Fruit fly (Drosophila melanogaster) whole organism, embryonic: ENCODE measurements around the gene CG17841.

Experiments used
- Ada2b ChIP-seq: fragments of 200-800 bp; sonication (Bioruptor generic); IDR thresholded peaks from 2 replicates; pipeline ENCODE4 v1.3.6; 2022; ENCODE audit warnings: missing biosample characterization, missing genetic modification characterization
- Bdp1 ChIP-seq: fragments of 200-800 bp; sonication (Bioruptor generic); optimal IDR thresholded peaks from 3 replicates; lab custom pipeline; 2016; ENCODE audit warnings: missing biosample characterization, missing genetic modification characterization
- CG10267 ChIP-seq: fragments of 200-800 bp; sonication (Bioruptor generic); optimal IDR thresholded peaks from 2 replicates; lab custom pipeline; 2018; ENCODE audit warnings: missing biosample characterization, mild to moderate bottlenecking, missing genetic modification characterization, moderate library complexity
- CG11247 ChIP-seq: fragments of 200-800 bp; sonication (Bioruptor generic); IDR thresholded peaks from 2 replicates; pipeline ENCODE4 v1.3.6; 2022; ENCODE audit warnings: missing biosample characterization, missing genetic modification characterization
- CG11695 ChIP-seq: fragments of 200-800 bp; sonication (Bioruptor generic); IDR thresholded peaks from 3 replicates; pipeline ENCODE4 v1.3.6; 2022; ENCODE audit warnings: missing biosample characterization, missing genetic modification characterization
- CG12219 ChIP-seq: fragments of 200-800 bp; sonication (Bioruptor generic); optimal IDR thresholded peaks from 3 replicates; lab custom pipeline; 2018; ENCODE audit warnings: missing biosample characterization, mild to moderate bottlenecking, missing genetic modification characterization
- CG12236 ChIP-seq: fragments of 200-800 bp; sonication (Bioruptor generic); optimal IDR thresholded peaks from 2 replicates; lab custom pipeline; 2016; ENCODE audit warnings: missing biosample characterization, missing genetic modification characterization
- CG12659 ChIP-seq: fragments of 200-800 bp; sonication (Bioruptor generic); optimal IDR thresholded peaks from 3 replicates; lab custom pipeline; 2017; ENCODE audit warnings: mild to moderate bottlenecking, missing biosample characterization, missing genetic modification reagents, missing genetic modification characterization
- CG12769 ChIP-seq: fragments of 200-800 bp; sonication (Bioruptor generic); optimal IDR thresholded peaks from 2 replicates; lab custom pipeline; 2019; ENCODE audit warnings: missing biosample characterization, mild to moderate bottlenecking, missing genetic modification characterization, moderate library complexity
- CG13287 ChIP-seq: fragments of 200-800 bp; sonication (Bioruptor generic); IDR thresholded peaks from 2 replicates; pipeline ENCODE4 v1.3.6; 2022; ENCODE audit warnings: missing biosample characterization, missing genetic modification characterization; ENCODE audit not compliant: partially characterized antibody
- CG13296 ChIP-seq: fragments of 200-800 bp; sonication (Bioruptor generic); optimal IDR thresholded peaks from 3 replicates; lab custom pipeline; 2018; ENCODE audit warnings: missing biosample characterization, mild to moderate bottlenecking, missing genetic modification characterization
- CG14710 ChIP-seq: fragments of 200-800 bp; sonication (Bioruptor generic); optimal IDR thresholded peaks from 3 replicates; lab custom pipeline; 2019; ENCODE audit warnings: missing biosample characterization, mild to moderate bottlenecking, missing genetic modification characterization, moderate library complexity
- CG14965 ChIP-seq: fragments of 200-800 bp; sonication (Bioruptor generic); optimal IDR thresholded peaks from 2 replicates; lab custom pipeline; 2016; ENCODE audit warnings: missing biosample characterization, missing genetic modification characterization, borderline replicate concordance
- CG17361 ChIP-seq: fragments of 200-800 bp; sonication (Bioruptor generic); IDR thresholded peaks from 3 replicates; pipeline ENCODE4 v1.3.6; 2022; ENCODE audit warnings: missing biosample characterization, missing genetic modification characterization
- CG17912 ChIP-seq: fragments of 200-800 bp; sonication (Bioruptor generic); optimal IDR thresholded peaks from 2 replicates; lab custom pipeline; 2018; ENCODE audit warnings: missing biosample characterization, mild to moderate bottlenecking, missing genetic modification characterization
- CG1792 ChIP-seq: fragments of 200-800 bp; sonication (Bioruptor generic); optimal IDR thresholded peaks from 2 replicates; lab custom pipeline; 2016; ENCODE audit warnings: missing biosample characterization, missing genetic modification characterization
- CG2120 ChIP-seq: fragments of 200-800 bp; sonication (Bioruptor generic); optimal IDR thresholded peaks from 3 replicates; lab custom pipeline; 2016; ENCODE audit warnings: missing biosample characterization, missing genetic modification characterization
- CG2129 ChIP-seq: fragments of 200-800 bp; sonication (Bioruptor generic); IDR thresholded peaks from 2 replicates; pipeline ENCODE4 v1.3.6; 2022; ENCODE audit warnings: missing biosample characterization, missing genetic modification characterization; ENCODE audit not compliant: partially characterized antibody
- CG2678 ChIP-seq: fragments of 200-800 bp; sonication (Bioruptor generic); optimal IDR thresholded peaks from 3 replicates; lab custom pipeline; 2019; ENCODE audit warnings: missing biosample characterization, mild to moderate bottlenecking, missing genetic modification characterization, moderate library complexity
- CG31224 ChIP-seq: fragments of 200-800 bp; sonication (Bioruptor generic); IDR thresholded peaks from 2 replicates; pipeline ENCODE4 v1.3.6; 2022; ENCODE audit warnings: missing biosample characterization, missing genetic modification characterization
- CG4424 ChIP-seq: fragments of 200-800 bp; sonication (Bioruptor generic); optimal IDR thresholded peaks from 3 replicates; lab custom pipeline; 2016; ENCODE audit warnings: missing biosample characterization, missing genetic modification characterization
- CG4617 ChIP-seq: fragments of 200-800 bp; sonication (Bioruptor generic); optimal IDR thresholded peaks from 3 replicates; lab custom pipeline; 2016; ENCODE audit warnings: missing biosample characterization, missing genetic modification characterization, borderline replicate concordance
- CG4820 ChIP-seq: fragments of 200-800 bp; sonication (Bioruptor generic); optimal IDR thresholded peaks from 3 replicates; lab custom pipeline; 2016; ENCODE audit warnings: missing biosample characterization, missing genetic modification characterization
- CG6813 ChIP-seq: fragments of 200-800 bp; sonication (Bioruptor generic); optimal IDR thresholded peaks from 2 replicates; lab custom pipeline; 2017; ENCODE audit warnings: missing biosample characterization, missing genetic modification characterization, mild to moderate bottlenecking, moderate library complexity, missing genetic modification reagents
- CG8290 ChIP-seq, 3 experiments: fragments of 200-800 bp; sonication (Bioruptor generic); optimal IDR thresholded peaks; 2 replicates each; lab custom pipeline; 2016 to 2019; ENCODE audit warnings: missing biosample characterization in 3 of 3, missing genetic modification characterization in 3 of 3, mild to moderate bottlenecking in 2 of 3, moderate library complexity in 1 of 3
- CHES-1-like ChIP-seq: fragments of 200-800 bp; sonication (Bioruptor generic); optimal IDR thresholded peaks from 2 replicates; lab custom pipeline; 2016; ENCODE audit warnings: missing biosample characterization, missing genetic modification characterization
- E2f2 ChIP-seq: fragments of 200-800 bp; sonication (Bioruptor generic); IDR thresholded peaks from 2 replicates; pipeline ENCODE4 v1.3.6; 2022; ENCODE audit warnings: missing biosample characterization, missing genetic modification characterization
- Hmr ChIP-seq: fragments of 200-800 bp; sonication (Bioruptor generic); optimal IDR thresholded peaks from 3 replicates; lab custom pipeline; 2017; ENCODE audit warnings: mild to moderate bottlenecking, missing biosample characterization, missing genetic modification reagents, missing genetic modification characterization
- Med ChIP-seq: fragments of 200-800 bp; sonication (Bioruptor generic); peaks from one replicate; lab custom pipeline; 2016; ENCODE audit warnings: missing biosample characterization, missing genetic modification characterization, mild to moderate bottlenecking, inconsistent platforms, moderate library complexity
- Rfx ChIP-seq: fragments of 200-800 bp; sonication (Bioruptor generic); IDR thresholded peaks from 2 replicates; pipeline ENCODE4 v1.3.6; 2022; ENCODE audit warnings: missing biosample characterization, missing genetic modification characterization
- Scr ChIP-seq: fragments of 200-800 bp; sonication (Bioruptor generic); IDR thresholded peaks from 2 replicates; pipeline ENCODE4 v1.3.6; 2022; ENCODE audit warnings: missing biosample characterization, missing genetic modification characterization; ENCODE audit not compliant: partially characterized antibody
- Tbp ChIP-seq: fragments of >200 bp; optimal IDR thresholded peaks from 2 replicates; lab custom pipeline; 2018; ENCODE audit warnings: missing biosample characterization, missing genetic modification characterization
- aop ChIP-seq: fragments of 200-800 bp; sonication (Bioruptor generic); IDR thresholded peaks from 2 replicates; pipeline ENCODE4 v1.3.6; 2022; ENCODE audit warnings: missing biosample characterization, missing genetic modification characterization
- ara ChIP-seq: fragments of 200-800 bp; sonication (Bioruptor generic); IDR thresholded peaks from 2 replicates; pipeline ENCODE4 v1.3.6; 2022; ENCODE audit warnings: missing biosample characterization, missing genetic modification characterization
- cad ChIP-seq: fragments of >200 bp; optimal IDR thresholded peaks from 2 replicates; lab custom pipeline; 2017; ENCODE audit warnings: missing biosample characterization, missing genetic modification characterization
- cas ChIP-seq: fragments of 200-800 bp; sonication (Bioruptor generic); IDR thresholded peaks from 2 replicates; pipeline ENCODE4 v1.3.6; 2022; ENCODE audit warnings: missing biosample characterization, missing genetic modification characterization
- cato ChIP-seq: fragments of 200-800 bp; sonication (Bioruptor generic); optimal IDR thresholded peaks from 2 replicates; lab custom pipeline; 2016; ENCODE audit warnings: missing biosample characterization, missing genetic modification characterization, borderline replicate concordance
- crp ChIP-seq, 2 experiments: fragments of 200-800 bp; sonication (Bioruptor generic); optimal IDR thresholded peaks; 2 replicates in 1 of 2; 3 replicates in 1 of 2; lab custom pipeline; 2017; ENCODE audit warnings: missing biosample characterization in 2 of 2, missing genetic modification characterization in 2 of 2, mild to moderate bottlenecking in 1 of 2, moderate library complexity in 1 of 2
- ems ChIP-seq: fragments of 200-800 bp; sonication (Bioruptor generic); optimal IDR thresholded peaks from 3 replicates; lab custom pipeline; 2016; ENCODE audit warnings: missing biosample characterization, missing genetic modification characterization
- fd3F ChIP-seq: fragments of 200-800 bp; sonication (Bioruptor generic); optimal IDR thresholded peaks from 2 replicates; lab custom pipeline; 2018; ENCODE audit warnings: missing biosample characterization, mild to moderate bottlenecking, missing genetic modification characterization, moderate library complexity
- gce ChIP-seq: fragments of 200-800 bp; sonication (Bioruptor generic); IDR thresholded peaks from 3 replicates; pipeline ENCODE4 v1.3.6; 2022; ENCODE audit warnings: missing biosample characterization, missing genetic modification characterization
- onecut ChIP-seq: fragments of 200-800 bp; sonication (Bioruptor generic); IDR thresholded peaks from 2 replicates; pipeline ENCODE4 v1.3.6; 2022; ENCODE audit warnings: missing biosample characterization, missing genetic modification characterization
- p53 ChIP-seq: fragments of 200-800 bp; sonication (Bioruptor generic); optimal IDR thresholded peaks from 2 replicates; lab custom pipeline; 2016; ENCODE audit warnings: missing biosample characterization, missing genetic modification characterization
- pzg ChIP-seq: fragments of 200-800 bp; sonication (Bioruptor generic); optimal IDR thresholded peaks from 3 replicates; lab custom pipeline; 2018; ENCODE audit warnings: missing biosample characterization, mild to moderate bottlenecking, missing genetic modification characterization, moderate library complexity
- ranshi ChIP-seq: fragments of 200-800 bp; sonication (Bioruptor generic); IDR thresholded peaks from 2 replicates; pipeline ENCODE4 v1.3.6; 2022; ENCODE audit warnings: missing biosample characterization, missing genetic modification characterization
- shn ChIP-seq: fragments of 200-800 bp; sonication (Bioruptor generic); optimal IDR thresholded peaks from 3 replicates; lab custom pipeline; 2016; ENCODE audit warnings: missing biosample characterization, missing genetic modification characterization
- ssp ChIP-seq: fragments of 200-800 bp; sonication (Bioruptor generic); IDR thresholded peaks from 2 replicates; pipeline ENCODE4 v1.3.6; 2022; ENCODE audit warnings: missing biosample characterization, missing genetic modification characterization
- vvl ChIP-seq: fragments of 200-800 bp; sonication (Bioruptor generic); IDR thresholded peaks from 2 replicates; pipeline ENCODE4 v1.3.6; 2022; ENCODE audit warnings: missing biosample characterization, missing genetic modification characterization
- wek ChIP-seq: fragments of 200-800 bp; sonication (Bioruptor generic); optimal IDR thresholded peaks from 3 replicates; lab custom pipeline; 2018; ENCODE audit warnings: missing biosample characterization, mild to moderate bottlenecking, missing genetic modification characterization, moderate library complexity
- zf30C ChIP-seq: fragments of 200-800 bp; sonication (Bioruptor generic); optimal IDR thresholded peaks from 3 replicates; lab custom pipeline; 2018; ENCODE audit warnings: missing biosample characterization, mild to moderate bottlenecking, missing genetic modification characterization
- zfh1 ChIP-seq: fragments of 200-800 bp; sonication (Bioruptor generic); IDR thresholded peaks from 3 replicates; pipeline ENCODE4 v1.3.6; 2022; ENCODE audit warnings: missing biosample characterization, missing genetic modification characterization

The CG17841 gene

dm6 chrX:10387672-10388071 lies 19.8 kb downstream of the CG17841 start (continued):
- TF ChIP-seq CG13296 (GFP tag; lab: Kevin White, UChicago) (no peak), CG1792 (no peak), onecut (GFP tag; lab: Robert Waterston, UW) (no peak), CG12769 (tag; lab: Kevin White, UChicago) (peak; percentile 76), CHES-1-like (GFP tag; lab: Kevin White, UChicago) (peak; percentile 15), cad (GFP tag; lab: Kevin White, UChicago) (no peak), CG14710 (no peak), CG14965 (GFP tag; lab: Kevin White, UChicago) (no peak), CG11247 (GFP tag; lab: Robert Waterston, UW) (peak; percentile 62), CG4820 (GFP tag; lab: Kevin White, UChicago) (peak; percentile 7), vvl (GFP tag; lab: Robert Waterston, UW) (no peak; the same call in 1 of the 2 replicates), CG12219 (GFP tag; lab: Kevin White, UChicago) (peak; percentile 27), CG4617 (GFP tag; lab: Kevin White, UChicago) (no peak), CG17361 (0 out of 3 replicates have a peak, but pooled peaks have one; percentile 9), Ada2b (GFP tag; lab: Robert Waterston, UW) (peak; percentile 64), aop (no peak), Scr (no peak), ssp (GFP tag; lab: Robert Waterston, UW) (peak; percentile 31; the same call in 1 of the 2 replicates), CG17912 (GFP tag; lab: Kevin White, UChicago) (no peak), Hmr (GFP tag; lab: Kevin White, UChicago) (peak; percentile 32), ara (GFP tag; lab: Robert Waterston, UW) (peak; percentile 12; the same call in 1 of the 2 replicates), CG4424 (GFP tag; lab: Kevin White, UChicago) (peak; percentile 0), ranshi (peak; percentile 36; the same call in 1 of the 2 replicates), zf30C (GFP tag; lab: Kevin White, UChicago) (no peak), shn (no peak), crp (GFP tag; optimal IDR thresholded peaks at IDR 0.05; lab: Kevin White, UChicago) (no peak), cato (GFP tag; lab: Kevin White, UChicago) (no peak), E2f2 (GFP tag; lab: Robert Waterston, UW) (peak; percentile 20; the same call in 1 of the 2 replicates), pzg (GFP tag; lab: Kevin White, UChicago) (no peak), CG13287 (GFP tag; lab: Robert Waterston, UW) (no peak), wek (GFP tag; lab: Kevin White, UChicago) (no peak), zfh1 (GFP tag; lab: Robert Waterston, UW) (peak; percentile 57; the same call in 2 of the 3 replicates), CG12236 (no peak), Tbp (no peak), CG2120 (GFP tag; lab: Kevin White, UChicago) (peak; percentile 70), Bdp1 (GFP tag; lab: Kevin White, UChicago) (no peak), p53 (GFP tag; lab: Kevin White, UChicago) (no peak), CG31224 (GFP tag; lab: Robert Waterston, UW) (0 out of 2 replicates have a peak, but pooled peaks have one; percentile 25), cas (GFP tag; lab: Robert Waterston, UW) (no peak), CG2129 (GFP tag; lab: Robert Waterston, UW) (no peak), gce (GFP tag; lab: Robert Waterston, UW) (no peak)

- TF ChIP-seq fd3F (peak; percentile 64), CG12769 (tag; lab: Kevin White, UChicago) (peak; percentile 11), CG10267 (tag; lab: Kevin White, UChicago) (no peak), CG2678 (tag; lab: Kevin White, UChicago) (peak; percentile 9), CG12659 (peak; percentile 1), ems (GFP tag; lab: Kevin White, UChicago) (no peak), Hmr (GFP tag; lab: Kevin White, UChicago) (peak; percentile 30), CG11695 (GFP tag; lab: Robert Waterston, UW) (0 out of 3 replicates have a peak, but pooled peaks have one; percentile 16), CG6813 (no peak), CG2120 (GFP tag; lab: Kevin White, UChicago) (no peak), CG8290 (GFP tag; optimal IDR thresholded peaks at IDR 0.05; lab: Kevin White, UChicago) (no peak), CG8290 (tag; optimal IDR thresholded peaks at IDR 0.05; lab: Kevin White, UChicago) (peak in 1 of 2 experiments; percentile 53), Med (GFP tag; lab: Kevin White, UChicago) (peak; percentile 37), Rfx (peak; percentile 22; the same call in 1 of the 2 replicates)
These were observed 29.0 kb downstream of the CG17841 start for dm6 chrX:10396832-10397231.
